Worm (Caenorhabditis elegans) whole organism, L2 larva: ENCODE measurements around the gene cyp-35A3.

Experiments used
- C34F6.9 ChIP-seq: fragments of 150-350 bp; optimal IDR thresholded peaks from 2 replicates; lab custom pipeline; 2014; ENCODE audit warnings: missing biosample characterization, missing genetic modification characterization
- R02D3.7 ChIP-seq: fragments of 150-350 bp; optimal IDR thresholded peaks from 2 replicates; lab custom pipeline; 2014; ENCODE audit warnings: missing biosample characterization, missing genetic modification characterization
- blmp-1 ChIP-seq: sonication (generic microtip); optimal IDR thresholded peaks from 2 replicates; lab custom pipeline; 2017; ENCODE audit warnings: missing genetic modification characterization, mild to moderate bottlenecking, missing compliant biosample characterization, antibody characterized with exemption, moderate library complexity; ENCODE audit not compliant: insufficient read depth
- crh-2 ChIP-seq: sonication (generic microtip); optimal IDR thresholded peaks from 2 replicates; lab custom pipeline; 2017; ENCODE audit warnings: missing biosample characterization, missing genetic modification characterization
- dmd-4 ChIP-seq: sonication (generic microtip); optimal IDR thresholded peaks from 2 replicates; lab custom pipeline; 2017; ENCODE audit warnings: missing biosample characterization, missing genetic modification characterization
- elt-1 ChIP-seq: fragments of 150-350 bp; optimal IDR thresholded peaks from 2 replicates; lab custom pipeline; 2014; ENCODE audit warnings: missing biosample characterization, missing genetic modification characterization
- elt-3 ChIP-seq: sonication (generic microtip); optimal IDR thresholded peaks from 2 replicates; lab custom pipeline; 2017; ENCODE audit warnings: missing biosample characterization, missing genetic modification characterization
- fos-1 ChIP-seq: fragments of 150-350 bp; optimal IDR thresholded peaks from 2 replicates; lab custom pipeline; 2014; ENCODE audit warnings: missing biosample characterization, missing genetic modification characterization
- gmeb-1 ChIP-seq: fragments of 150-350 bp; optimal IDR thresholded peaks from 2 replicates; lab custom pipeline; 2014; ENCODE audit warnings: missing biosample characterization, missing genetic modification characterization
- lsy-2 ChIP-seq, 2 experiments: fragments of 150-350 bp in 1 of 2; sonication (generic microtip) in 1 of 2; optimal IDR thresholded peaks; 2 replicates each; lab custom pipeline; 2014 to 2017; ENCODE audit warnings: missing biosample characterization in 2 of 2, missing genetic modification characterization in 2 of 2
- mbf-1 ChIP-seq: sonication (generic microtip); optimal IDR thresholded peaks from 2 replicates; lab custom pipeline; 2017; ENCODE audit warnings: missing biosample characterization, missing genetic modification characterization
- nhr-10 ChIP-seq: sonication (generic microtip); optimal IDR thresholded peaks from 2 replicates; lab custom pipeline; 2017; ENCODE audit warnings: missing biosample characterization, missing genetic modification characterization
- nhr-11 ChIP-seq: fragments of 150-350 bp; optimal IDR thresholded peaks from 2 replicates; lab custom pipeline; 2014; ENCODE audit warnings: missing biosample characterization, missing genetic modification characterization
- nhr-12 ChIP-seq: fragments of 150-350 bp; optimal IDR thresholded peaks from 2 replicates; lab custom pipeline; 2014; ENCODE audit warnings: missing biosample characterization, missing genetic modification characterization
- nhr-23 ChIP-seq: fragments of 150-350 bp; optimal IDR thresholded peaks from 2 replicates; lab custom pipeline; 2014; ENCODE audit warnings: missing biosample characterization, missing genetic modification reagents, missing genetic modification characterization
- nhr-237 ChIP-seq: fragments of 150-350 bp; optimal IDR thresholded peaks from 2 replicates; lab custom pipeline; 2014; ENCODE audit warnings: missing biosample characterization, missing genetic modification characterization
- nhr-6 ChIP-seq: fragments of 150-350 bp; optimal IDR thresholded peaks from 2 replicates; lab custom pipeline; 2014; ENCODE audit warnings: missing biosample characterization, missing genetic modification characterization
- nhr-77 ChIP-seq: fragments of 150-350 bp; optimal IDR thresholded peaks from 2 replicates; lab custom pipeline; 2014; ENCODE audit warnings: missing biosample characterization, missing genetic modification characterization
- peb-1 ChIP-seq: fragments of 150-350 bp; optimal IDR thresholded peaks from 2 replicates; lab custom pipeline; 2014; ENCODE audit warnings: missing biosample characterization, missing genetic modification characterization
- sem-4 ChIP-seq: fragments of 150-350 bp; optimal IDR thresholded peaks from 2 replicates; lab custom pipeline; 2014; ENCODE audit warnings: missing biosample characterization, missing genetic modification reagents, missing genetic modification characterization
- skn-1 ChIP-seq: sonication (generic microtip); optimal IDR thresholded peaks from 2 replicates; lab custom pipeline; 2017; ENCODE audit warnings: missing biosample characterization, missing genetic modification characterization
- sma-3 ChIP-seq: sonication (generic microtip); optimal IDR thresholded peaks from 2 replicates; lab custom pipeline; 2016; ENCODE audit warnings: missing genetic modification reagents, missing genetic modification characterization, missing compliant biosample characterization
- sma-9 ChIP-seq, 2 experiments: fragments of 150-350 bp in 1 of 2; sonication (generic microtip) in 1 of 2; optimal IDR thresholded peaks; 2 replicates each; lab custom pipeline; 2014 to 2016; ENCODE audit warnings: missing genetic modification characterization in 2 of 2, mild to moderate bottlenecking in 1 of 2, missing biosample characterization in 1 of 2, missing compliant biosample characterization in 1 of 2, missing genetic modification reagents in 1 of 2, moderate library complexity in 1 of 2
- unc-62 ChIP-seq: fragments of 150-350 bp; optimal IDR thresholded peaks from 2 replicates; lab custom pipeline; 2014; ENCODE audit warnings: missing biosample characterization, missing genetic modification reagents, missing genetic modification characterization
- ztf-1 ChIP-seq: fragments of 200-800 bp; sonication (Bioruptor generic); conservative IDR thresholded peaks from 2 replicates; pipeline ENCODE4 v1.3.6; 2022; ENCODE audit warnings: missing genetic modification characterization, missing compliant biosample characterization
- ztf-4 ChIP-seq: fragments of 150-350 bp; optimal IDR thresholded peaks from 2 replicates; lab custom pipeline; 2014; ENCODE audit warnings: missing biosample characterization, missing genetic modification characterization

cyp-35A3 gene

ce11 chrV:4055025-4055424 is 32.6 kb downstream of the cyp-35A3 start, which contains the start of gene djr-1.2:
Gene djr-1.2, minus strand, starts transcription at chrV:4055125.
- TF ChIP-seq ztf-4 (tag; lab: Kevin White, UChicago): no peak
- TF ChIP-seq nhr-23 (tag; lab: Kevin White, UChicago): no peak
- TF ChIP-seq C34F6.9 (tag; lab: Kevin White, UChicago): no peak
- TF ChIP-seq dmd-4 (tag; lab: Kevin White, UChicago): no peak
- no peak for TF ChIP-seq lsy-2 (tag; optimal IDR thresholded peaks at IDR 0.05; lab: Kevin White, UChicago)
- TF ChIP-seq sem-4: no peak
- no peak for TF ChIP-seq skn-1 (tag; lab: Kevin White, UChicago)
- TF ChIP-seq nhr-12 (tag; lab: Kevin White, UChicago): no peak
- TF ChIP-seq unc-62 (GFP tag; lab: Kevin White, UChicago): no peak
- no peak for TF ChIP-seq sma-9 (GFP tag; optimal IDR thresholded peaks at IDR 0.05; lab: Kevin White, UChicago)
- no peak for TF ChIP-seq sma-9 (tag; optimal IDR thresholded peaks at IDR 0.05; lab: Kevin White, UChicago)
- TF ChIP-seq nhr-6 (tag; lab: Kevin White, UChicago): no peak
- no peak for TF ChIP-seq ztf-1 (GFP tag; lab: Robert Waterston, UW)
- no peak for TF ChIP-seq nhr-237 (tag; lab: Kevin White, UChicago)
- TF ChIP-seq peb-1 (tag; lab: Kevin White, UChicago): no peak
- no peak for TF ChIP-seq mbf-1 (tag; lab: Kevin White, UChicago)
- TF ChIP-seq nhr-11 (tag; lab: Kevin White, UChicago): no peak
- no peak for TF ChIP-seq nhr-10

DNA sequence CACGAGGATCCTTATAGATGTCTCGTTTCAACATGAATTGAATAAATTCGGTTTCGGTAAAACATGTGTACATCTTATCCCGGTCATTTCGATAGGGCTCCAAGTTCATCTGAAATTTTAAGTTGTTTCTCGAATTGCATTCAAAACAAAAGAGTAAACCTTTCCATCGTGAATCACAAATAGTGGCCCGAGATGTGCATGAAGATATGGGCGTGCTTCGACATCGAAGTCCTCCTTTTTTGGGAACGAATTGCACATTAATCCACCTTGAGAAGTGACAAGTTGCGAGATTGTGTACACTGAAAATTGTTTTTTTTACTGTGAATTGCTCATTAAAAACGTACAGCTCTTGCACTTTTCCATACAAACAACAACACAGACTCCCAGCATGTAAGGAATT is 33.8 kb downstream of the cyp-35A3 start:
- no peak for TF ChIP-seq nhr-77 (tag; lab: Kevin White, UChicago)

- peak; percentile 63 to 89 for TF ChIP-seq lsy-2 (tag; optimal IDR thresholded peaks at IDR 0.05; lab: Kevin White, UChicago)
- peak; percentile 36 for TF ChIP-seq gmeb-1
- TF ChIP-seq, all 48 proteins: peak for 2; not testable (repeated sequence) for 46
These were observed 41.3 kb downstream of the cyp-35A3 start for ce11 chrV:4063559-4064164.

DNA sequence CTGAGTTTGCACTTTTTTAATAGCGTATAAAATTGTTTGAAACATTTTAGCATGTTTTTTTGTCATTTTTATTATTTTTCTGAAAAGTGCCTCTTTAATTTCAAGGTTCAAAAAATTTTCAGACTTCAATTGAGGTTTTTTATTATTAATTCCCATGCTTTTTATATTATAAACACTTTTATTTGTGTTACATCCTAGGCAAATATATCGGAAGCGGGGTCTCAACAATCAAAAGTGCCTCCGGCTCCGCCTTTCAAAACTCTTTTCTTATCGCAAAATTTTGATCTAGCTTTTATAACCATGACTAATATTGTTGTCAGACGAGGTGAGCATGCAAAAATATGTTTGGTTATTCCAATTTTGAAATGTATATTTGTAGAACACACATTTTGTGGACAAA is 51.0 kb downstream of the cyp-35A3 start, which contains the start of gene otpl-2:
TSS of gene otpl-2 (plus strand) at position 301 of the 400 bp plus-strand sequence.
- TF ChIP-seq unc-62 (GFP tag; lab: Kevin White, UChicago): no peak
- TF ChIP-seq crh-2 (tag; lab: Kevin White, UChicago): no peak
- no peak for TF ChIP-seq nhr-23 (tag; lab: Kevin White, UChicago)
- TF ChIP-seq R02D3.7: no peak
- TF ChIP-seq elt-1: no peak
- no peak for TF ChIP-seq sma-3 (GFP tag; lab: Kevin White, UChicago)
- TF ChIP-seq ztf-4 (tag; lab: Kevin White, UChicago): no peak
- TF ChIP-seq blmp-1 (tag; lab: Kevin White, UChicago): no peak
- TF ChIP-seq fos-1 (tag; lab: Kevin White, UChicago): no peak
- no peak for TF ChIP-seq elt-3 (tag; lab: Kevin White, UChicago)
